Worm (Caenorhabditis elegans): ENCODE measurements around the gene F40G9.7.

The F40G9.7 gene

ce11 chrIII:203953-204352 is 38.5 kb downstream of the F40G9.7 start:
- TF ChIP-seq flh-1 (GFP tag; optimal IDR thresholded peaks at IDR 0.05) (no peak), snpc-4 (tag; optimal IDR thresholded peaks at IDR 0.05) (no peak), nhr-237 (tag; optimal IDR thresholded peaks at IDR 0.05) (no peak), ham-2 (GFP tag; optimal IDR thresholded peaks at IDR 0.05) (no peak), lin-13 (tag; optimal IDR thresholded peaks at IDR 0.05) (no peak), unc-120 (tag; optimal IDR thresholded peaks at IDR 0.05; ENCODE audit: poor library complexity, severe bottlenecking) (no peak), pha-4 (tag; optimal IDR thresholded peaks at IDR 0.05) (no peak), cnd-1 (tag; optimal IDR thresholded peaks at IDR 0.05) (no peak), tbx-8 (GFP tag; optimal IDR thresholded peaks at IDR 0.05) (no peak), ceh-83 (GFP tag; optimal IDR thresholded peaks at IDR 0.05) (no peak)

- TF ChIP-seq elt-1 (tag; optimal IDR thresholded peaks at IDR 0.05; ENCODE audit: borderline replicate concordance, insufficient read depth) = no peak
- TF ChIP-seq bed-3 (GFP tag; optimal IDR thresholded peaks at IDR 0.05) = no peak
- no peak for TF ChIP-seq M03D4.4 (tag; optimal IDR thresholded peaks at IDR 0.05)
- no peak for TF ChIP-seq unc-39 (tag; optimal IDR thresholded peaks at IDR 0.05)
Measured at ce11 chrIII:207023-207422, 41.5 kb downstream of the F40G9.7 start, which contains the start of gene W10C4.1. Gene W10C4.1 (minus strand): TSS chrIII:207123.

- TF ChIP-seq unc-62 (GFP tag; optimal IDR thresholded peaks at IDR 0.05) = peak; percentile 67
- no peak for TF ChIP-seq snpc-4 (tag; optimal IDR thresholded peaks at IDR 0.05)
- no peak for TF ChIP-seq mls-2 (tag; optimal IDR thresholded peaks at IDR 0.05)
- no peak for TF ChIP-seq nhr-2 (tag; optimal IDR thresholded peaks at IDR 0.05)
- TF ChIP-seq bed-3 (GFP tag; optimal IDR thresholded peaks at IDR 0.05) = no peak
- no peak for TF ChIP-seq blmp-1 (tag; optimal IDR thresholded peaks at IDR 0.05)
- no peak for TF ChIP-seq ceh-39 (tag; optimal IDR thresholded peaks at IDR 0.05)
- TF ChIP-seq ces-1 (GFP tag; optimal IDR thresholded peaks at IDR 0.05) = peak; percentile 98
- no peak for TF ChIP-seq nhr-12 (tag; optimal IDR thresholded peaks at IDR 0.05)
- TF ChIP-seq mab-5 (tag; optimal IDR thresholded peaks at IDR 0.05) = no peak
- no peak for TF ChIP-seq ztf-11 (tag; optimal IDR thresholded peaks at IDR 0.05)
- TF ChIP-seq ceh-43 (GFP tag; optimal IDR thresholded peaks at IDR 0.05) = no peak
- no peak for TF ChIP-seq unc-39 (tag; optimal IDR thresholded peaks at IDR 0.05)
Measured at ce11 chrIII:208793-209694, 43.6 kb downstream of the F40G9.7 start.

DNA sequence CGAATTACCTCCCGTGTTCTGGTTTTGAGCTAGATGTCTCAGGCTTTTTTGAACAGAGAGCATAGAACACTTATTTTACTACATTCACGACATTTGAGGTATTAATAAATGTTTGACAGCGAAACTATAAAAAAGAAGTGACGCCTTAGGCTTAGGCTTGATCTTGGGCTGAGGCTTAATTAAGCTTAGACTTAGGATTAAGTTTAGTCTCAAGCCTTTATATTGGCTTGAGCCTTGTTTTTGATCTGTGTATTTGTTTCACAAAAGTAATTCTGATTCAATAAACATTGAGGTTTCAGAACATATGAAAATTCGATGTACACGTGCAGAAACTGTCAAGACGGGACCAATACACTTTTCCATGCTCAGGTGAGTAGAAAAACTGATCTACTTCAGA is 44.2 kb downstream of the F40G9.7 start, which contains the start of gene klp-20:
Gene klp-20, plus strand, starts transcription at position 298 of the 397 bp plus-strand sequence.
- TF ChIP-seq flh-1 (GFP tag; optimal IDR thresholded peaks at IDR 0.05) (no peak), nhr-76 (tag; optimal IDR thresholded peaks at IDR 0.05) (no peak), pha-4 (tag; optimal IDR thresholded peaks at IDR 0.05) (no peak)

- TF ChIP-seq zip-8 (tag; optimal IDR thresholded peaks at IDR 0.05) (no peak), ces-1 (GFP tag; optimal IDR thresholded peaks at IDR 0.05) (peak; percentile 77)
Measured at ce11 chrIII:211387-211786, 45.9 kb downstream of the F40G9.7 start.

All from whole organism, mixed stage, embryonic.